ENCODE assay signal across 1 fruit fly cellular context in genomic region chr3L:11251721-11252423, dm6.
TF ChIP-seq lines count a peak whose summit lies in the region.

Gene scyl (plus strand): TSS chr3L:11252307.

TF ChIP-seq in whole organism, embryonic, 481 proteins besides CTCF, POLR2A, EP300 and RAD21 (continued from another document):
- TF ChIP-seq ci (GFP tag; IDR thresholded peaks at IDR 0.05; lab: Robert Waterston, UW) (peak; percentile 90), Doc2 (GFP tag; IDR thresholded peaks at IDR 0.05; lab: Robert Waterston, UW) (no peak), Sry-δ (GFP tag; optimal IDR thresholded peaks at IDR 0.05; lab: Kevin White, UChicago) (peak; percentile 6), CG7271 (tag; optimal IDR thresholded peaks at IDR 0.05; lab: Kevin White, UChicago) (peak; percentile 48), amos (GFP tag; IDR thresholded peaks at IDR 0.05; lab: Robert Waterston, UW; ENCODE audit: partially characterized antibody) (no peak; the same call in 1 of the 2 replicates), al (GFP tag; IDR thresholded peaks at IDR 0.05; lab: Robert Waterston, UW) (peak; percentile 35; the same call in 1 of the 2 replicates), CG1647 (GFP tag; optimal IDR thresholded peaks at IDR 0.05; lab: Kevin White, UChicago) (peak; percentile 33), emc (GFP tag; optimal IDR thresholded peaks at IDR 0.05; lab: Kevin White, UChicago) (no peak), Asciz (GFP tag; optimal IDR thresholded peaks at IDR 0.05; lab: Kevin White, UChicago) (no peak), HLH3B (GFP tag; IDR thresholded peaks at IDR 0.05; lab: Robert Waterston, UW) (peak; percentile 54; the same call in 1 of the 2 replicates), Hr3 (GFP tag; optimal IDR thresholded peaks at IDR 0.05; lab: Kevin White, UChicago) (no peak), zen (tag; optimal IDR thresholded peaks at IDR 0.05; lab: Kevin White, UChicago) (peak; percentile 47), br (optimal IDR thresholded peaks at IDR 0.05; lab: Kevin White, UChicago) (no peak), lov (optimal IDR thresholded peaks at IDR 0.05; lab: Kevin White, UChicago) (no peak), lov (GFP tag; IDR thresholded peaks at IDR 0.05; lab: Robert Waterston, UW) (peak; percentile 82), bbx (GFP tag; IDR thresholded peaks at IDR 0.05; lab: Robert Waterston, UW; ENCODE audit: partially characterized antibody) (peak; percentile 79), aop (GFP tag; IDR thresholded peaks at IDR 0.05; lab: Robert Waterston, UW) (0 out of 2 replicates have a peak, but pooled peaks have one; percentile 10), CG2120 (GFP tag; optimal IDR thresholded peaks at IDR 0.05; lab: Kevin White, UChicago) (peak; percentile 47), BtbVII (GFP tag; optimal IDR thresholded peaks at IDR 0.05; lab: Kevin White, UChicago) (peak; percentile 79), CG18599 (GFP tag; optimal IDR thresholded peaks at IDR 0.05; lab: Kevin White, UChicago) (peak; percentile 65), ems (GFP tag; optimal IDR thresholded peaks at IDR 0.05; lab: Kevin White, UChicago) (peak; percentile 56), crc (GFP tag; optimal IDR thresholded peaks at IDR 0.05; lab: Kevin White, UChicago) (peak; percentile 1), maf-S (GFP tag; optimal IDR thresholded peaks at IDR 0.05; lab: Kevin White, UChicago) (no peak), caup (GFP tag; optimal IDR thresholded peaks at IDR 0.05; lab: Kevin White, UChicago; ENCODE audit: severe bottlenecking) (peak; percentile 82), hb (GFP tag; IDR thresholded peaks at IDR 0.05; lab: Robert Waterston, UW; ENCODE audit: partially characterized antibody) (no peak), btn (GFP tag; optimal IDR thresholded peaks at IDR 0.05; lab: Kevin White, UChicago) (peak; percentile 44), Antp (GFP tag; optimal IDR thresholded peaks at IDR 0.05; lab: Kevin White, UChicago) (peak; percentile 59), Taf1 (GFP tag; IDR thresholded peaks at IDR 0.05; lab: Robert Waterston, UW) (0 out of 2 replicates have a peak, but pooled peaks have one; percentile 10), CG13123 (GFP tag; optimal IDR thresholded peaks at IDR 0.05; lab: Kevin White, UChicago) (peak; percentile 23), CG10431 (GFP tag; optimal IDR thresholded peaks at IDR 0.05; lab: Kevin White, UChicago) (peak; percentile 73), shn (GFP tag; optimal IDR thresholded peaks at IDR 0.05; lab: Kevin White, UChicago) (peak; percentile 60), CG5953 (GFP tag; IDR thresholded peaks at IDR 0.05; lab: Robert Waterston, UW) (peak; percentile 72; the same call in 1 of the 2 replicates), chinmo (GFP tag; IDR thresholded peaks at IDR 0.05; lab: Robert Waterston, UW; ENCODE audit: partially characterized antibody) (peak; percentile 96; the same call in 3 of the 4 replicates), CG34422 (GFP tag; IDR thresholded peaks at IDR 0.05; lab: Robert Waterston, UW) (peak; percentile 92; the same call in 2 of the 3 replicates), jumu (GFP tag; optimal IDR thresholded peaks at IDR 0.05; lab: Kevin White, UChicago) (peak; percentile 14), CG9727 (GFP tag; optimal IDR thresholded peaks at IDR 0.05; lab: Kevin White, UChicago) (peak; percentile 37), CG15011 (GFP tag; optimal IDR thresholded peaks at IDR 0.05; lab: Kevin White, UChicago) (no peak), Usf (GFP tag; optimal IDR thresholded peaks at IDR 0.05; lab: Kevin White, UChicago) (no peak), CG4730 (GFP tag; IDR thresholded peaks at IDR 0.05; lab: Robert Waterston, UW) (0 out of 2 replicates have a peak, but pooled peaks have one; percentile 15), Hmr (GFP tag; optimal IDR thresholded peaks at IDR 0.05; lab: Kevin White, UChicago) (peak; percentile 76), Rfx (GFP tag; IDR thresholded peaks at IDR 0.05; lab: Robert Waterston, UW) (peak; percentile 67), Dip3 (GFP tag; optimal IDR thresholded peaks at IDR 0.05; lab: Kevin White, UChicago) (peak; percentile 15), CG12744 (GFP tag; optimal IDR thresholded peaks at IDR 0.05; lab: Kevin White, UChicago) (peak; percentile 49), z (GFP tag; IDR thresholded peaks at IDR 0.05; lab: Robert Waterston, UW) (peak; percentile 97), tin (GFP tag; optimal IDR thresholded peaks at IDR 0.05; lab: Kevin White, UChicago) (peak; percentile 25), Xbp1 (GFP tag; optimal IDR thresholded peaks at IDR 0.05; lab: Kevin White, UChicago) (peak; percentile 40), ham (GFP tag; IDR thresholded peaks at IDR 0.05; lab: Robert Waterston, UW) (no peak), CG17186 (GFP tag; optimal IDR thresholded peaks at IDR 0.05; lab: Kevin White, UChicago) (peak; percentile 28), HHEX (GFP tag; optimal IDR thresholded peaks at IDR 0.05; lab: Kevin White, UChicago) (peak; percentile 49), tgo (GFP tag; IDR thresholded peaks at IDR 0.05; lab: Robert Waterston, UW) (peak; percentile 46; the same call in 1 of the 3 replicates), D19A (tag; optimal IDR thresholded peaks at IDR 0.05; lab: Kevin White, UChicago) (no peak), MTF-1 (GFP tag; optimal IDR thresholded peaks at IDR 0.05; lab: Kevin White, UChicago; ENCODE audit: borderline replicate concordance) (peak; percentile 83), pum (GFP tag; optimal IDR thresholded peaks at IDR 0.05; lab: Kevin White, UChicago) (no peak), CG2116 (GFP tag; optimal IDR thresholded peaks at IDR 0.05; lab: Kevin White, UChicago) (no peak), crp (GFP tag; optimal IDR thresholded peaks at IDR 0.05; lab: Kevin White, UChicago) (peak in 1 of 2 experiments; percentile 77), stwl (tag; optimal IDR thresholded peaks at IDR 0.05; lab: Kevin White, UChicago) (peak; percentile 27), tap (tag; optimal IDR thresholded peaks at IDR 0.05; lab: Kevin White, UChicago) (peak; percentile 40), tio (GFP tag; optimal IDR thresholded peaks at IDR 0.05; lab: Kevin White, UChicago) (no peak), kni (GFP tag; optimal IDR thresholded peaks at IDR 0.05; lab: Kevin White, UChicago) (peak; percentile 64), CG7357 (GFP tag; IDR thresholded peaks at IDR 0.05; lab: Robert Waterston, UW) (no peak), Nf-YA (GFP tag; IDR thresholded peaks at IDR 0.05; lab: Robert Waterston, UW) (peak; percentile 33; the same call in 1 of the 2 replicates), Atf-2 (GFP tag; optimal IDR thresholded peaks at IDR 0.05; lab: Kevin White, UChicago) (peak; percentile 37), slbo (GFP tag; IDR thresholded peaks at IDR 0.05; lab: Robert Waterston, UW) (peak; percentile 58; the same call in 1 of the 2 replicates), hth (optimal IDR thresholded peaks at IDR 0.05; lab: Kevin White, UChicago) (no peak), CG1603 (tag; optimal IDR thresholded peaks at IDR 0.05; lab: Kevin White, UChicago) (peak; percentile 52), CG18262 (tag; optimal IDR thresholded peaks at IDR 0.05; lab: Kevin White, UChicago) (peak; percentile 41), CG11504 (tag; optimal IDR thresholded peaks at IDR 0.05; lab: Kevin White, UChicago) (peak; percentile 63), Ssrp (tag; optimal IDR thresholded peaks at IDR 0.05; lab: Kevin White, UChicago) (no peak), CG14441 (GFP tag; IDR thresholded peaks at IDR 0.05; lab: Robert Waterston, UW) (peak; percentile 32; the same call in 1 of the 2 replicates), sna (GFP tag; IDR thresholded peaks at IDR 0.05; lab: Robert Waterston, UW; ENCODE audit: partially characterized antibody) (peak; percentile 74), CG17328 (GFP tag; IDR thresholded peaks at IDR 0.05; lab: Robert Waterston, UW) (peak; percentile 75), gem (tag; optimal IDR thresholded peaks at IDR 0.05; lab: Kevin White, UChicago) (no peak), dysf (GFP tag; IDR thresholded peaks at IDR 0.05; lab: Robert Waterston, UW) (peak; percentile 53; the same call in 1 of the 3 replicates), CG4404 (GFP tag; IDR thresholded peaks at IDR 0.05; lab: Robert Waterston, UW) (no peak), CG1233 (GFP tag; optimal IDR thresholded peaks at IDR 0.05; lab: Kevin White, UChicago) (peak; percentile 56), CG9797 (GFP tag; optimal IDR thresholded peaks at IDR 0.05; lab: Kevin White, UChicago) (no peak), Meics (GFP tag; optimal IDR thresholded peaks at IDR 0.05; lab: Kevin White, UChicago) (peak; percentile 54), YL-1 (GFP tag; optimal IDR thresholded peaks at IDR 0.05; lab: Kevin White, UChicago) (no peak), vfl (GFP tag; optimal IDR thresholded peaks at IDR 0.05; lab: Kevin White, UChicago) (peak; percentile 0), CG8359 (GFP tag; optimal IDR thresholded peaks at IDR 0.05; lab: Kevin White, UChicago; ENCODE audit: borderline replicate concordance) (peak; percentile 4), abd-A (tag; optimal IDR thresholded peaks at IDR 0.05; lab: Kevin White, UChicago) (peak; percentile 87), Hand (GFP tag; optimal IDR thresholded peaks at IDR 0.05; lab: Kevin White, UChicago) (peak; percentile 54), rib (GFP tag; IDR thresholded peaks at IDR 0.05; lab: Robert Waterston, UW) (peak; percentile 91), Oaz (GFP tag; IDR thresholded peaks at IDR 0.05; lab: Robert Waterston, UW) (no peak), E2f2 (GFP tag; IDR thresholded peaks at IDR 0.05; lab: Robert Waterston, UW) (peak; percentile 30; the same call in 1 of the 2 replicates), CG11456 (GFP tag; IDR thresholded peaks at IDR 0.05; lab: Robert Waterston, UW) (no peak; the same call in 2 of the 3 replicates), CG31388 (GFP tag; optimal IDR thresholded peaks at IDR 0.05; lab: Kevin White, UChicago) (no peak), Poxn (GFP tag; IDR thresholded peaks at IDR 0.05; lab: Robert Waterston, UW) (no peak), Nf-YC (tag; optimal IDR thresholded peaks at IDR 0.05; lab: Kevin White, UChicago) (peak; percentile 45), CG14965 (GFP tag; optimal IDR thresholded peaks at IDR 0.05; lab: Kevin White, UChicago; ENCODE audit: borderline replicate concordance) (no peak), chm (GFP tag; IDR thresholded peaks at IDR 0.05; lab: Robert Waterston, UW) (peak; percentile 99), GATAe (GFP tag; conservative IDR thresholded peaks at IDR 0.05; lab: Robert Waterston, UW) (no peak), kay (GFP tag; optimal IDR thresholded peaks at IDR 0.05; lab: Kevin White, UChicago) (no peak), Stat92E (GFP tag; optimal IDR thresholded peaks at IDR 0.05; lab: Kevin White, UChicago) (peak in 1 of 3 experiments; percentile 59)
